Fruit fly (Drosophila melanogaster): ENCODE data around the gene CG14712.

CG14712 gene

dm6 chr3R:11628416-11629041 lies at the start of gene CG14712 (continued):
- TF ChIP-seq Blimp-1 (GFP tag; optimal IDR thresholded peaks at IDR 0.05) = no peak
- 0 out of 2 replicates have a peak, but pooled peaks have one; percentile 10 for TF ChIP-seq sob (GFP tag; IDR thresholded peaks at IDR 0.05)
- peak; percentile 75 for TF ChIP-seq ftz-f1 (GFP tag; optimal IDR thresholded peaks at IDR 0.05)
- no peak for TF ChIP-seq sim (GFP tag; IDR thresholded peaks at IDR 0.05)
- TF ChIP-seq CG12071 (GFP tag; optimal IDR thresholded peaks at IDR 0.05) = no peak
- 0 out of 3 replicates have a peak, but pooled peaks have one; percentile 34 for TF ChIP-seq vnd (GFP tag; IDR thresholded peaks at IDR 0.05; ENCODE audit: partially characterized antibody)
- TF ChIP-seq CG15514 (GFP tag; optimal IDR thresholded peaks at IDR 0.05) = peak; percentile 83
- no peak for TF ChIP-seq CG5180 (GFP tag; optimal IDR thresholded peaks at IDR 0.05)
- TF ChIP-seq Atf3 (GFP tag; optimal IDR thresholded peaks at IDR 0.05) = no peak
- TF ChIP-seq D19B (GFP tag; optimal IDR thresholded peaks at IDR 0.05) = no peak
- peak; percentile 35 for TF ChIP-seq Mad (GFP tag; optimal IDR thresholded peaks at IDR 0.05)
- TF ChIP-seq sc (optimal IDR thresholded peaks at IDR 0.05) = no peak
- TF ChIP-seq sc (GFP tag; optimal IDR thresholded peaks at IDR 0.05) = no peak
- TF ChIP-seq Stat92E (GFP tag; optimal IDR thresholded peaks at IDR 0.05) = peak in 1 of 3 experiments; percentile 88
- peak; percentile 48 for TF ChIP-seq CG2120 (GFP tag; optimal IDR thresholded peaks at IDR 0.05)
- TF ChIP-seq CG4328 (GFP tag; optimal IDR thresholded peaks at IDR 0.05) = no peak
- TF ChIP-seq CG10147 (GFP tag; optimal IDR thresholded peaks at IDR 0.05) = peak; percentile 33
- TF ChIP-seq CrebB (tag; optimal IDR thresholded peaks at IDR 0.05) = peak; percentile 16
- TF ChIP-seq CG6765 (GFP tag; optimal IDR thresholded peaks at IDR 0.05) = no peak
- TF ChIP-seq Hr51 (GFP tag; optimal IDR thresholded peaks at IDR 0.05) = peak in 1 of 2 experiments; percentile 36
- no peak for TF ChIP-seq CG4707 (GFP tag; optimal IDR thresholded peaks at IDR 0.05)
- no peak for TF ChIP-seq CG10959 (GFP tag; IDR thresholded peaks at IDR 0.05)
- peak; percentile 64 for TF ChIP-seq bbx (GFP tag; IDR thresholded peaks at IDR 0.05; ENCODE audit: partially characterized antibody)
- no peak for TF ChIP-seq Mes4 (GFP tag; optimal IDR thresholded peaks at IDR 0.05)
- TF ChIP-seq CG3847 (GFP tag; IDR thresholded peaks at IDR 0.05) = 0 out of 2 replicates have a peak, but pooled peaks have one; percentile 23
- no peak for TF ChIP-seq CG7372 (GFP tag; IDR thresholded peaks at IDR 0.05)
- peak; percentile 44 for TF ChIP-seq CG34224 (GFP tag; IDR thresholded peaks at IDR 0.05; ENCODE audit: partially characterized antibody)
- TF ChIP-seq grau (tag; optimal IDR thresholded peaks at IDR 0.05) = no peak
- peak; percentile 49 for TF ChIP-seq Max (GFP tag; optimal IDR thresholded peaks at IDR 0.05)
- no peak for TF ChIP-seq CG18011 (GFP tag; optimal IDR thresholded peaks at IDR 0.05)
- no peak for TF ChIP-seq H15 (GFP tag; IDR thresholded peaks at IDR 0.05)
- TF ChIP-seq Ets97D (GFP tag; optimal IDR thresholded peaks at IDR 0.05) = peak; percentile 77
- no peak for TF ChIP-seq CG17361 (GFP tag; IDR thresholded peaks at IDR 0.05)
- no peak for TF ChIP-seq CG16815 (GFP tag; optimal IDR thresholded peaks at IDR 0.05)
- TF ChIP-seq Hmr (GFP tag; optimal IDR thresholded peaks at IDR 0.05) = no peak
- no peak for TF ChIP-seq Ptx1 (GFP tag; IDR thresholded peaks at IDR 0.05)
- TF ChIP-seq E2f1 (GFP tag; IDR thresholded peaks at IDR 0.05) = no peak
- no peak for TF ChIP-seq CG6854 (GFP tag; optimal IDR thresholded peaks at IDR 0.05)
- no peak for TF ChIP-seq bcd (GFP tag; optimal IDR thresholded peaks at IDR 0.05)
- peak; percentile 68 for TF ChIP-seq CG12391 (tag; optimal IDR thresholded peaks at IDR 0.05)
- no peak for TF ChIP-seq tgo (GFP tag; IDR thresholded peaks at IDR 0.05)
- no peak for TF ChIP-seq MTF-1 (GFP tag; optimal IDR thresholded peaks at IDR 0.05; ENCODE audit: borderline replicate concordance)
- peak; percentile 48 for TF ChIP-seq B-H2 (GFP tag; optimal IDR thresholded peaks at IDR 0.05)
- TF ChIP-seq CG13287 (GFP tag; IDR thresholded peaks at IDR 0.05; ENCODE audit: partially characterized antibody) = peak; percentile 78
- TF ChIP-seq CG14965 (GFP tag; optimal IDR thresholded peaks at IDR 0.05; ENCODE audit: borderline replicate concordance) = no peak
- no peak for TF ChIP-seq Aef1 (GFP tag; IDR thresholded peaks at IDR 0.05)
- TF ChIP-seq CG33557 (GFP tag; optimal IDR thresholded peaks at IDR 0.05) = no peak
- no peak for TF ChIP-seq crol (GFP tag; IDR thresholded peaks at IDR 0.05)
- TF ChIP-seq CG11398 (GFP tag; optimal IDR thresholded peaks at IDR 0.05) = no peak

All from whole organism, embryonic.